1 worm cellular context compared by ENCODE assay signal in genomic region chrX:11299642-11300307, ce11.
TF ChIP-seq lines count a peak whose summit lies in the region.

Gene snrp-40.1, minus strand, starts transcription at chrX:11299784.
Gene F08G12.3, plus strand, starts transcription at chrX:11300257.

TF ChIP-seq in whole organism, L1 larva, 84 proteins besides CTCF, POLR2A, EP300 and RAD21 (continued from another document):
- TF ChIP-seq lin-39 (tag; optimal IDR thresholded peaks at IDR 0.05; lab: Kevin White, UChicago) (no peak), ama-1 (optimal IDR thresholded peaks at IDR 0.05; lab: Kevin White, UChicago) (no peak), F16B12.6 (tag; optimal IDR thresholded peaks at IDR 0.05; lab: Kevin White, UChicago) (peak; percentile 43), jun-1 (tag; optimal IDR thresholded peaks at IDR 0.05; lab: Kevin White, UChicago) (peak; percentile 65), efl-3 (GFP tag; optimal IDR thresholded peaks at IDR 0.05; lab: Kevin White, UChicago) (no peak), nhr-47 (tag; optimal IDR thresholded peaks at IDR 0.05; lab: Kevin White, UChicago) (peak; percentile 76), pax-3 (tag; optimal IDR thresholded peaks at IDR 0.05; lab: Kevin White, UChicago) (peak; percentile 29), ceh-63 (GFP tag; optimal IDR thresholded peaks at IDR 0.05; lab: Kevin White, UChicago) (no peak), zag-1 (tag; optimal IDR thresholded peaks at IDR 0.05; lab: Kevin White, UChicago) (no peak), lin-35 (GFP tag; optimal IDR thresholded peaks at IDR 0.05; lab: Kevin White, UChicago) (peak; percentile 58 to 66), ztf-11 (tag; optimal IDR thresholded peaks at IDR 0.05; lab: Kevin White, UChicago) (peak in 1 of 2 experiments; percentile 60), fkh-10 (GFP tag; optimal IDR thresholded peaks at IDR 0.05; lab: Kevin White, UChicago) (peak; percentile 59), ets-5 (GFP tag; IDR thresholded peaks at IDR 0.05; lab: Robert Waterston, UW) (no peak), sup-37 (GFP tag; optimal IDR thresholded peaks at IDR 0.05; lab: Kevin White, UChicago) (no peak), pqm-1 (tag; optimal IDR thresholded peaks at IDR 0.05; lab: Kevin White, UChicago) (no peak), ceh-82 (tag; optimal IDR thresholded peaks at IDR 0.05; lab: Kevin White, UChicago) (peak; percentile 28 to 90 (median 56)), tlp-1 (tag; optimal IDR thresholded peaks at IDR 0.05; lab: Kevin White, UChicago) (no peak), nhr-77 (tag; optimal IDR thresholded peaks at IDR 0.05; lab: Kevin White, UChicago) (peak; percentile 74), elt-2 (tag; optimal IDR thresholded peaks at IDR 0.05; lab: Kevin White, UChicago) (peak; percentile 34), hpl-2 (GFP tag; optimal IDR thresholded peaks at IDR 0.05; lab: Kevin White, UChicago) (no peak), fkh-8 (tag; optimal IDR thresholded peaks at IDR 0.05; lab: Kevin White, UChicago) (peak; percentile 93), xbp-1 (tag; optimal IDR thresholded peaks at IDR 0.05; lab: Kevin White, UChicago) (peak; percentile 73), nhr-90 (tag; optimal IDR thresholded peaks at IDR 0.05; lab: Kevin White, UChicago; ENCODE audit: poor library complexity) (peak; percentile 6)
